Fruit fly (Drosophila melanogaster) whole organism, embryonic: Measurements from ENCODE around the gene CCAP.

Experiments used
- Bdp1 ChIP-seq: fragments of 200-800 bp; sonication (Bioruptor generic); optimal IDR thresholded peaks from 3 replicates; lab custom pipeline; 2016; ENCODE audit warnings: missing biosample characterization, missing genetic modification characterization
- C15 ChIP-seq: fragments of 200-800 bp; sonication (Bioruptor generic); IDR thresholded peaks from 3 replicates; pipeline ENCODE4 v1.3.6; 2022; ENCODE audit warnings: missing biosample characterization, missing genetic modification characterization
- CG11696 ChIP-seq: fragments of 200-800 bp; sonication (Bioruptor generic); IDR thresholded peaks from 2 replicates; pipeline ENCODE4 v1.3.6; 2022; ENCODE audit warnings: missing biosample characterization, missing genetic modification characterization
- CG13296 ChIP-seq: fragments of 200-800 bp; sonication (Bioruptor generic); optimal IDR thresholded peaks from 3 replicates; lab custom pipeline; 2018; ENCODE audit warnings: missing biosample characterization, mild to moderate bottlenecking, missing genetic modification characterization
- CG14050 ChIP-seq: fragments of 200-800 bp; sonication (Bioruptor generic); IDR thresholded peaks from 3 replicates; pipeline ENCODE4 v1.3.6; 2022; ENCODE audit warnings: missing biosample characterization, missing genetic modification characterization
- CG14965 ChIP-seq: fragments of 200-800 bp; sonication (Bioruptor generic); optimal IDR thresholded peaks from 2 replicates; lab custom pipeline; 2016; ENCODE audit warnings: missing biosample characterization, missing genetic modification characterization, borderline replicate concordance
- CG15514 ChIP-seq: fragments of 200-800 bp; sonication (Bioruptor generic); optimal IDR thresholded peaks from 3 replicates; lab custom pipeline; 2017; ENCODE audit warnings: missing biosample characterization, missing genetic modification characterization, mild to moderate bottlenecking, moderate library complexity, missing genetic modification reagents
- CG15601 ChIP-seq: fragments of 200-800 bp; sonication (Bioruptor generic); optimal IDR thresholded peaks from 3 replicates; lab custom pipeline; 2019; ENCODE audit warnings: missing biosample characterization, mild to moderate bottlenecking, missing genetic modification characterization, moderate library complexity
- CG15696 ChIP-seq: fragments of 200-800 bp; sonication (Bioruptor generic); optimal IDR thresholded peaks from 2 replicates; lab custom pipeline; 2019; ENCODE audit warnings: missing biosample characterization, mild to moderate bottlenecking, missing genetic modification characterization, moderate library complexity
- CG16779 ChIP-seq: fragments of 200-800 bp; sonication (Bioruptor generic); IDR thresholded peaks from 2 replicates; pipeline ENCODE4 v1.3.6; 2022; ENCODE audit warnings: missing biosample characterization, missing genetic modification characterization
- CG17612 ChIP-seq: fragments of 200-800 bp; sonication (Bioruptor generic); IDR thresholded peaks from 2 replicates; pipeline ENCODE4 v1.3.6; 2022; ENCODE audit warnings: missing biosample characterization, missing genetic modification characterization
- CG42726 ChIP-seq: fragments of 200-800 bp; sonication (Bioruptor generic); IDR thresholded peaks from 2 replicates; pipeline ENCODE4 v1.3.6; 2022; ENCODE audit warnings: missing biosample characterization, missing genetic modification characterization; ENCODE audit not compliant: partially characterized antibody
- CG43689 ChIP-seq: fragments of 200-800 bp; sonication (Bioruptor generic); IDR thresholded peaks from 2 replicates; pipeline ENCODE4 v1.3.6; 2022; ENCODE audit warnings: missing biosample characterization, missing genetic modification characterization
- CG4404 ChIP-seq: fragments of 200-800 bp; sonication (Bioruptor generic); IDR thresholded peaks from 2 replicates; pipeline ENCODE4 v1.3.6; 2022; ENCODE audit warnings: missing biosample characterization, missing genetic modification characterization
- CG7271 ChIP-seq: fragments of 200-800 bp; sonication (Bioruptor generic); optimal IDR thresholded peaks from 2 replicates; lab custom pipeline; 2018; ENCODE audit warnings: missing biosample characterization, mild to moderate bottlenecking, missing genetic modification characterization, moderate library complexity
- CG7745 ChIP-seq: fragments of 200-800 bp; sonication (Bioruptor generic); optimal IDR thresholded peaks from 2 replicates; lab custom pipeline; 2018; ENCODE audit warnings: missing biosample characterization, mild to moderate bottlenecking, missing genetic modification characterization, moderate library complexity
- CG7839 ChIP-seq: fragments of 200-800 bp; sonication (Bioruptor generic); optimal IDR thresholded peaks from 3 replicates; lab custom pipeline; 2018; ENCODE audit warnings: missing biosample characterization, mild to moderate bottlenecking, missing genetic modification characterization, moderate library complexity
- CG8359 ChIP-seq: fragments of 200-800 bp; sonication (Bioruptor generic); optimal IDR thresholded peaks from 2 replicates; lab custom pipeline; 2017; ENCODE audit warnings: missing biosample characterization, mild to moderate bottlenecking, missing genetic modification characterization, borderline replicate concordance
- CG8944 ChIP-seq: fragments of 200-800 bp; sonication (Bioruptor generic); optimal IDR thresholded peaks from 3 replicates; lab custom pipeline; 2016; ENCODE audit warnings: missing biosample characterization, missing genetic modification characterization
- Deaf1 ChIP-seq: fragments of 200-800 bp; optimal IDR thresholded peaks from 3 replicates; lab custom pipeline; 2019; ENCODE audit warnings: missing biosample characterization, mild to moderate bottlenecking, missing genetic modification characterization, moderate library complexity
- Dll ChIP-seq: fragments of 200-800 bp; sonication (Bioruptor generic); IDR thresholded peaks from 4 replicates; pipeline ENCODE4 v1.3.6; 2022; ENCODE audit warnings: missing biosample characterization, missing genetic modification characterization; ENCODE audit not compliant: partially characterized antibody
- Dp ChIP-seq: fragments of 200-800 bp; sonication (Bioruptor generic); optimal IDR thresholded peaks from 2 replicates; lab custom pipeline; 2018; ENCODE audit warnings: missing biosample characterization, mild to moderate bottlenecking, missing genetic modification characterization, moderate library complexity
- Drgx ChIP-seq: fragments of 200-800 bp; sonication (Bioruptor generic); IDR thresholded peaks from 2 replicates; pipeline ENCODE4 v1.3.6; 2022; ENCODE audit warnings: missing biosample characterization, missing genetic modification characterization
- HLHmδ ChIP-seq: fragments of 200-800 bp; sonication (Bioruptor generic); optimal IDR thresholded peaks from 2 replicates; lab custom pipeline; 2018; ENCODE audit warnings: missing biosample characterization, mild to moderate bottlenecking, missing genetic modification characterization, moderate library complexity
- MESR4 ChIP-seq: fragments of 200-800 bp; sonication (Bioruptor generic); optimal IDR thresholded peaks from 2 replicates; lab custom pipeline; 2018; ENCODE audit warnings: missing biosample characterization, mild to moderate bottlenecking, missing genetic modification characterization, moderate library complexity
- Mes4 ChIP-seq: fragments of 200-800 bp; sonication (Bioruptor generic); optimal IDR thresholded peaks from 2 replicates; lab custom pipeline; 2016; ENCODE audit warnings: missing biosample characterization, missing genetic modification characterization
- Pdp1 ChIP-seq, 2 experiments: fragments of 200-800 bp; sonication (Bioruptor generic); optimal IDR thresholded peaks; 3 replicates each; lab custom pipeline; 2016; ENCODE audit warnings: missing biosample characterization in 2 of 2, missing genetic modification characterization in 2 of 2, mild to moderate bottlenecking in 1 of 2, moderate library complexity in 1 of 2
- Ptx1 ChIP-seq: fragments of 200-800 bp; sonication (Bioruptor generic); IDR thresholded peaks from 2 replicates; pipeline ENCODE4 v1.3.6; 2022; ENCODE audit warnings: missing biosample characterization, missing genetic modification characterization
- ara ChIP-seq: fragments of 200-800 bp; sonication (Bioruptor generic); IDR thresholded peaks from 2 replicates; pipeline ENCODE4 v1.3.6; 2022; ENCODE audit warnings: missing biosample characterization, missing genetic modification characterization
- ash1 ChIP-seq: fragments of 200-800 bp; sonication (Bioruptor generic); optimal IDR thresholded peaks from 2 replicates; lab custom pipeline; 2018; ENCODE audit warnings: missing biosample characterization, mild to moderate bottlenecking, missing genetic modification characterization
- ato ChIP-seq: fragments of 200-800 bp; sonication (Bioruptor generic); IDR thresholded peaks from 2 replicates; pipeline ENCODE4 v1.3.6; 2022; ENCODE audit warnings: missing biosample characterization, missing genetic modification characterization; ENCODE audit not compliant: partially characterized antibody
- bab2 ChIP-seq: fragments of 200-800 bp; sonication (Bioruptor generic); optimal IDR thresholded peaks from 2 replicates; lab custom pipeline; 2016; ENCODE audit warnings: missing biosample characterization, missing genetic modification characterization
- cas ChIP-seq: fragments of 200-800 bp; sonication (Bioruptor generic); IDR thresholded peaks from 2 replicates; pipeline ENCODE4 v1.3.6; 2022; ENCODE audit warnings: missing biosample characterization, missing genetic modification characterization
- cg ChIP-seq: fragments of 200-800 bp; sonication (Bioruptor generic); optimal IDR thresholded peaks from 3 replicates; lab custom pipeline; 2019; ENCODE audit warnings: missing biosample characterization, mild to moderate bottlenecking, missing genetic modification characterization, moderate library complexity
- chn ChIP-seq: fragments of 200-800 bp; sonication (Bioruptor generic); optimal IDR thresholded peaks from 2 replicates; lab custom pipeline; 2016; ENCODE audit warnings: missing biosample characterization, missing genetic modification characterization
- ci ChIP-seq: fragments of 200-800 bp; sonication (Bioruptor generic); IDR thresholded peaks from 3 replicates; pipeline ENCODE4 v1.3.6; 2022; ENCODE audit warnings: missing biosample characterization, missing genetic modification characterization
- crc ChIP-seq: fragments of 200-800 bp; sonication (Bioruptor generic); optimal IDR thresholded peaks from 2 replicates; lab custom pipeline; 2016; ENCODE audit warnings: missing biosample characterization, missing genetic modification characterization
- crol ChIP-seq: fragments of 200-800 bp; sonication (Bioruptor generic); IDR thresholded peaks from 2 replicates; pipeline ENCODE4 v1.3.6; 2022; ENCODE audit warnings: missing biosample characterization, missing genetic modification characterization
- cwo ChIP-seq: fragments of 200-800 bp; sonication (Bioruptor generic); optimal IDR thresholded peaks from 3 replicates; lab custom pipeline; 2017; ENCODE audit warnings: missing biosample characterization, missing genetic modification characterization, mild to moderate bottlenecking, moderate library complexity, missing genetic modification reagents
- gcm ChIP-seq: fragments of 200-800 bp; sonication (Bioruptor generic); optimal IDR thresholded peaks from 2 replicates; lab custom pipeline; 2019; ENCODE audit warnings: missing biosample characterization, mild to moderate bottlenecking, missing genetic modification characterization, moderate library complexity
- gt ChIP-seq: fragments of 200-800 bp; sonication (Bioruptor generic); IDR thresholded peaks from 2 replicates; pipeline ENCODE4 v1.3.6; 2022; ENCODE audit warnings: missing biosample characterization, missing genetic modification characterization
- p53 ChIP-seq: fragments of 200-800 bp; sonication (Bioruptor generic); optimal IDR thresholded peaks from 2 replicates; lab custom pipeline; 2016; ENCODE audit warnings: missing biosample characterization, missing genetic modification characterization
- pan ChIP-seq, 4 experiments: fragments of >200 bp in 3 of 4; fragments of 200-800 bp in 1 of 4; sonication (Bioruptor generic) in 1 of 4; optimal IDR thresholded peaks in 3 of 4; IDR thresholded peaks in 1 of 4; 2 replicates each; pipeline versions ENCODE4 v1.3.6 to Lab custom; 2017 to 2022; ENCODE audit warnings: missing biosample characterization in 2 of 4, missing genetic modification characterization in 2 of 4, mixed read lengths in 1 of 4
- sens-2 ChIP-seq: fragments of 200-800 bp; sonication (Bioruptor generic); IDR thresholded peaks from 2 replicates; pipeline ENCODE4 v1.3.6; 2022; ENCODE audit warnings: missing biosample characterization, missing genetic modification characterization
- shn ChIP-seq: fragments of 200-800 bp; sonication (Bioruptor generic); optimal IDR thresholded peaks from 3 replicates; lab custom pipeline; 2016; ENCODE audit warnings: missing biosample characterization, missing genetic modification characterization
- sna ChIP-seq: fragments of 200-800 bp; sonication (Bioruptor generic); IDR thresholded peaks from 2 replicates; pipeline ENCODE4 v1.3.6; 2022; ENCODE audit warnings: missing biosample characterization, missing genetic modification characterization; ENCODE audit not compliant: partially characterized antibody
- vnd ChIP-seq: fragments of 200-800 bp; sonication (Bioruptor generic); IDR thresholded peaks from 3 replicates; pipeline ENCODE4 v1.3.6; 2022; ENCODE audit warnings: missing biosample characterization, missing genetic modification characterization; ENCODE audit not compliant: partially characterized antibody
- yki ChIP-seq: fragments of >200 bp; optimal IDR thresholded peaks from 3 replicates; lab custom pipeline; 2018
- zen ChIP-seq: fragments of 200-800 bp; sonication (Bioruptor generic); optimal IDR thresholded peaks from 3 replicates; lab custom pipeline; 2018; ENCODE audit warnings: missing biosample characterization, mild to moderate bottlenecking, missing genetic modification characterization, moderate library complexity

The CCAP gene

DNA sequence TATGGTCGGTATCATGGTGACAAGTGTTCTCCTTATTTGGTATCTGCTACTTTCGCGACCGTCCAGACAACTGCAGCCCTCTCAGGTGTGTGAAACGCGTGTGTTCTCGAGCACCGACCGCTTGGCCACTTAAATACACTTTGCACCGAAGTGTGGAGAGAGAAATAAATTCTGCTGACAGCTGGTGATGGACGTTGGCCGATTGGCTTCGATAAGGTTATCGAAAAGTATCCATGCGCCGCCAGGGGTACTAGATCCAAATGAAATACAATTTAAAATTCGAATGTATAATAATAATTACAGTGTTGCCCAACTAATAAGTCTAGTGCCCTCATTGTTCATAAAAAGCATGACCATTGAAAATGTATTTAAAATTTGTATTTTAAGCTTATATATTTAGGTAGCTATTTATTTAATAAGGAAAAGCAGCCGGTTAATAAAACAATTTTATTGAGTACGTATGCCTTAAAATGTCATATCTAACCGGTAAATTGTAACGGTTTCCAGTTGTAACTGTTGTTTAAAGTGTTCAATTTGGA is 15.5 kb downstream of the CCAP start, which contains the start of the genes Gclm and CG17625 (continued):
- no peak for TF ChIP-seq yki
- no peak for TF ChIP-seq CG7745 (tag; lab: Kevin White, UChicago)
- peak; percentile 72 for TF ChIP-seq Dp (GFP tag; lab: Kevin White, UChicago)
- peak; percentile 92 for TF ChIP-seq HLHmδ (GFP tag; lab: Kevin White, UChicago)
- TF ChIP-seq pan (optimal IDR thresholded peaks at IDR 0.05; lab: Kevin White, UChicago) = no peak
- no peak for TF ChIP-seq pan (GFP tag; optimal IDR thresholded peaks at IDR 0.05 in 1 of 2, IDR thresholded peaks at IDR 0.05 in 1 of 2)
- no peak for TF ChIP-seq cas (GFP tag; lab: Robert Waterston, UW)
- TF ChIP-seq ato (GFP tag; lab: Robert Waterston, UW) = peak; percentile 53
- no peak for TF ChIP-seq CG43689 (GFP tag; lab: Robert Waterston, UW)
- peak; percentile 44 for TF ChIP-seq Drgx (GFP tag; lab: Robert Waterston, UW)
- TF ChIP-seq shn (GFP tag; lab: Kevin White, UChicago) = peak; percentile 11
- TF ChIP-seq Dll (GFP tag; lab: Robert Waterston, UW) = peak; percentile 78
- TF ChIP-seq CG14050 (GFP tag; lab: Robert Waterston, UW) = no peak; the same call in 2 of the 3 replicates
- no peak for TF ChIP-seq ara
- TF ChIP-seq C15 (GFP tag; lab: Robert Waterston, UW) = no peak
- peak; percentile 53 for TF ChIP-seq CG7839
- no peak for TF ChIP-seq ash1 (GFP tag; lab: Kevin White, UChicago)
- no peak for TF ChIP-seq CG7271
- TF ChIP-seq CG14965 (GFP tag; lab: Kevin White, UChicago) = no peak
- peak; percentile 15 for TF ChIP-seq zen (tag; lab: Kevin White, UChicago)
- TF ChIP-seq CG17612 (GFP tag; lab: Robert Waterston, UW) = no peak
- peak; percentile 40 for TF ChIP-seq Bdp1 (GFP tag; lab: Kevin White, UChicago)
- TF ChIP-seq CG13296 = peak; percentile 76
- no peak for TF ChIP-seq gt
- TF ChIP-seq CG8359 (GFP tag; lab: Kevin White, UChicago) = no peak
- TF ChIP-seq crc = no peak
- no peak for TF ChIP-seq CG8944
- TF ChIP-seq ci = peak; percentile 74
- peak; percentile 57 for TF ChIP-seq gcm (GFP tag; lab: Kevin White, UChicago)
- TF ChIP-seq chn (GFP tag; lab: Kevin White, UChicago) = peak; percentile 46
- TF ChIP-seq Pdp1 (GFP tag; optimal IDR thresholded peaks at IDR 0.05; lab: Kevin White, UChicago) = peak in 1 of 2 experiments; percentile 38
- no peak for TF ChIP-seq CG11696 (GFP tag; lab: Robert Waterston, UW)
- TF ChIP-seq Deaf1 (tag; lab: Kevin White, UChicago) = peak; percentile 46
- peak; percentile 99 for TF ChIP-seq MESR4 (GFP tag; lab: Kevin White, UChicago)
- no peak for TF ChIP-seq sens-2
- TF ChIP-seq cwo = peak; percentile 38
- TF ChIP-seq CG16779 = no peak; the same call in 1 of the 2 replicates
- TF ChIP-seq Mes4 (GFP tag; lab: Kevin White, UChicago) = peak; percentile 3
- TF ChIP-seq CG42726 (GFP tag; lab: Robert Waterston, UW) = peak; percentile 43; the same call in 1 of the 2 replicates
- peak; percentile 52 for TF ChIP-seq bab2 (GFP tag; lab: Kevin White, UChicago)
- TF ChIP-seq p53 (GFP tag; lab: Kevin White, UChicago) = no peak
- peak; percentile 75; the same call in 1 of the 2 replicates for TF ChIP-seq Ptx1 (GFP tag; lab: Robert Waterston, UW)
- TF ChIP-seq CG4404 (GFP tag; lab: Robert Waterston, UW) = no peak
- peak; percentile 34 for TF ChIP-seq CG15696 (tag; lab: Kevin White, UChicago)
- TF ChIP-seq CG15601 (tag; lab: Kevin White, UChicago) = peak; percentile 7
- peak; percentile 83 for TF ChIP-seq CG15514 (GFP tag; lab: Kevin White, UChicago)
- 0 out of 2 replicates have a peak, but pooled peaks have one; percentile 11 for TF ChIP-seq crol (GFP tag; lab: Robert Waterston, UW)
- TF ChIP-seq sna = peak; percentile 69; the same call in 1 of the 2 replicates
- TF ChIP-seq vnd (GFP tag; lab: Robert Waterston, UW) = peak; percentile 47; the same call in 2 of the 3 replicates
- no peak for TF ChIP-seq cg (GFP tag; lab: Kevin White, UChicago)
